Worm (Caenorhabditis elegans): ENCODE results near the gene nrf-5.

DNA sequence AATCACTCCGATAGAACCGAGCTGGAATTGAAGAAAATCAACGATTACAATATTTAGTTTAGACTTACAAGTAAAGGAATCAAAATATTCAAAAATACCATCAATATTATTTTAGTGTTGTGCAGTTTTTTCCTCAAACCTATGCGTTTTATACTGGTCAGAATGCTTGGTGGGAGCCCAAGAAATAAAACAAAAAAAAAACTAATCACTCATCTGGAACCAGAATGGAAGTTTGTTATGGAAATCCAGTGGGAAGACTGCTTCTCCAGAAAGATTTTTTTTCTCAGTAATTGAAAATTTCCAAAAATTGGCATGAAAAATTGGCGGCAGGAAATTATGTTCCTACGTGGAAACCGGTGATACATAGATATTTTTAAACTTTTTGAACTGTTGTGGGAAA is 28.3 kb downstream of the nrf-5 start, which contains the start of gene srx-134:
- TF ChIP-seq tab-1 (GFP tag; IDR thresholded peaks at IDR 0.05) (no peak), ztf-29 (GFP tag; IDR thresholded peaks at IDR 0.05) (no peak), flt-1 (GFP tag; IDR thresholded peaks at IDR 0.05) (no peak)
